Fruit fly (Drosophila melanogaster) Kc167 (cell line): ENCODE data around the gene Drsl2.

Experiments used
- Myc ChIP-seq: fragments of >200 bp; optimal IDR thresholded peaks from 2 replicates; lab custom pipeline; 2017; ENCODE audit warnings: missing external identifiers
- Sin3A ChIP-seq: fragments of >200 bp; optimal IDR thresholded peaks from 2 replicates; lab custom pipeline; 2018; ENCODE audit warnings: missing external identifiers
- h ChIP-seq: fragments of >200 bp; optimal IDR thresholded peaks from 3 replicates; lab custom pipeline; 2018; ENCODE audit warnings: missing external identifiers
- psq ChIP-seq: fragments of >200 bp; optimal IDR thresholded peaks from 2 replicates; lab custom pipeline; 2017; ENCODE audit warnings: missing external identifiers
- ttk ChIP-seq: sonication (Bioruptor generic); optimal IDR thresholded peaks from 2 replicates; lab custom pipeline; 2017; ENCODE audit warnings: missing external identifiers

DNA sequence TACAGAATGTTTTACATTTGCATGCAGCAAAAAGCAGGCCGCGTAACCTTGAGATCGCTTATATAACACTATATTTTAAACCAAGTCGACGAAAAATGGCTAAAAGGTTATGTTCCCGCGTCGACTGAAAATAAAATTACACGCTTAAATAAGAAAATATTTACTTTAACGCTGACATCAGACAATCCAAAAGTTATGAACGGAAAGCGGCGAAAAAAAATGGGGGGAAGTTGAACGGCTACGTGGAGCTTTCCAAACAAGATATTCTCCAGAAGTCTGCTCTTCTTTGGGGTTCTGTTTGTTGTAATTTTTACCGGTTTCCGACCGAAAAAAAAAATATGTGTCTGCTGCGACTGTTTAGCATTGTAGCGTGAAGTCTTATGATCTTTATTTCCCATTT, 30.4 kb downstream of the Drsl2 start:
- TF ChIP-seq h (lab: Kevin White, UChicago) (no peak), ttk (lab: Kevin White, UChicago) (no peak), Myc (lab: Kevin White, UChicago) (no peak), Sin3A (lab: Kevin White, UChicago) (no peak), psq (lab: Kevin White, UChicago) (no peak)
